Worm (Caenorhabditis elegans): ENCODE results near the gene F08F1.3.

DNA sequence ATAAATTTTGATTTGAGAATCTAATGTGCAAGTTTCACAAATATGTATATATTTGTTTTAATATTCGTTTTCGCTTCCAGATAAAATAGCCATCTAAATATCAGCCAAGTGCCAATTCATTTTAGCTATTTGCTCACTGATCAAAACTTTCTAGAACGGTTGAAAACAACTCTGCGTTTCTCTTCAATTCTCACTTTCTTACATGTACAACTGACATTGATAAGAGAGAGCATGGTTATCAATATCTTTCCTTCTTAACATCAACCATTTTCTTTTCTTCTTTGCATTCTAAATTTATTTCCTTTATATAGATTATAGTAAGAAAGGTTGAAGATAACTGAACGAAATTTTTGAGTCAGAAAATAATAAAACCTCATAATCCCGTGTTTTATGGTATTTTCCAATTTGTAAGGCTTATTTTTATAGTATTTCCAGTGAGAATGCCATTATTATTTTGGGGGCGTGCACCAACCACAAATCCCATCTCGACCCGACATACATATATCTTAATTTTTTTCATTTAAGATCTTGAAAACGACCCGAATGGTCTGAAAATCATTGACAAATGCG lies at the start of gene F08F1.3:
- TF ChIP-seq aptf-2 (GFP tag; conservative IDR thresholded peaks at IDR 0.05) = no peak
- TF ChIP-seq B0336.3 (GFP tag; IDR thresholded peaks at IDR 0.05) = no peak
- no peak for TF ChIP-seq mel-28 (tag; optimal IDR thresholded peaks at IDR 0.05; ENCODE audit: borderline replicate concordance)
